Fruit fly (Drosophila melanogaster): Measurements from ENCODE around the gene Ets21C.

Ets21C gene

DNA sequence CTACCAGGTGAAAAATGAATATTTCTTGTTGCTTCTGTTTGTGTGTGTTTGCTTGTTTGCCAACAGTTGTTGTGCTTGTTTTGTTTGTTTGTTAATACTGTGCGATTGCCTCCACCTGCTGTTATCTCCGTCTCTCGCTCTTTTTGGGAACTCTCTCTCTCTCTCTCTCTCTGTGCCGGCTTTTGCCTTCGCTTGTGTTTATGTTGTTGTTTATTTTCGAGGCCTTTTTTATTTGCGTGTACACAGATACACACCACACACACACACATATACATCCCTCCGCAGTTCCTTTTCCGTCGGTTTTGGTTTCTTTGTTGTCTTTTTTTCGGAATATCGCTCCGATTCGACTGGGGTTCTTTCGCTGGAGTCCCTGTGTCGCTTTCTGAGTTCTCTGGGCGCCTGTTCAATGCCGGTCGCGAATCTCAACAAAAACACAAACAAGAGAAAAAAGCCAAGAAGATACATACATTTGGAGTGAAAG is 42.1 kb downstream of the Ets21C start (continued):
- no peak for TF ChIP-seq cad (GFP tag; optimal IDR thresholded peaks at IDR 0.05)
- TF ChIP-seq Atf3 (GFP tag; optimal IDR thresholded peaks at IDR 0.05): peak; percentile 69
- TF ChIP-seq CG10565 (GFP tag; optimal IDR thresholded peaks at IDR 0.05): no peak
- TF ChIP-seq br (optimal IDR thresholded peaks at IDR 0.05): no peak
- TF ChIP-seq Taf1 (GFP tag; IDR thresholded peaks at IDR 0.05): no peak
- TF ChIP-seq Fer3 (tag; optimal IDR thresholded peaks at IDR 0.05): peak; percentile 0
- peak; percentile 40 for TF ChIP-seq CG7786 (GFP tag; optimal IDR thresholded peaks at IDR 0.05)
- TF ChIP-seq HLH3B (GFP tag; IDR thresholded peaks at IDR 0.05): peak; percentile 61; the same call in 1 of the 2 replicates
- TF ChIP-seq da (GFP tag; optimal IDR thresholded peaks at IDR 0.05): peak; percentile 78
- peak; percentile 70; the same call in 1 of the 3 replicates for TF ChIP-seq gce (GFP tag; IDR thresholded peaks at IDR 0.05)
- TF ChIP-seq oc (tag; optimal IDR thresholded peaks at IDR 0.05): peak; percentile 50
- peak; percentile 55 for TF ChIP-seq CG6765 (GFP tag; optimal IDR thresholded peaks at IDR 0.05)
- TF ChIP-seq CG30020 (tag; optimal IDR thresholded peaks at IDR 0.05): no peak
- peak; percentile 92 for TF ChIP-seq CG15479 (GFP tag; optimal IDR thresholded peaks at IDR 0.05)
- peak; percentile 66 for TF ChIP-seq CG12071 (GFP tag; optimal IDR thresholded peaks at IDR 0.05)
- no peak for TF ChIP-seq prd (optimal IDR thresholded peaks at IDR 0.05)
- peak; percentile 54; the same call in 2 of the 3 replicates for TF ChIP-seq prd (GFP tag; IDR thresholded peaks at IDR 0.05)
- TF ChIP-seq Abd-B (GFP tag; optimal IDR thresholded peaks at IDR 0.05): no peak
- TF ChIP-seq CG4854 (GFP tag; optimal IDR thresholded peaks at IDR 0.05): peak; percentile 62
- no peak for TF ChIP-seq CG9215 (GFP tag; IDR thresholded peaks at IDR 0.05)
- TF ChIP-seq CG8281 (tag; optimal IDR thresholded peaks at IDR 0.05): peak; percentile 27
- TF ChIP-seq CG6689 (GFP tag; IDR thresholded peaks at IDR 0.05): no peak
- TF ChIP-seq toy (GFP tag; IDR thresholded peaks at IDR 0.05): no peak
- peak; percentile 75 for TF ChIP-seq Nf-YB (GFP tag; optimal IDR thresholded peaks at IDR 0.05)
- TF ChIP-seq gcm2 (GFP tag; optimal IDR thresholded peaks at IDR 0.05): no peak
- peak; percentile 71 for TF ChIP-seq Nf-YC (tag; optimal IDR thresholded peaks at IDR 0.05)
- TF ChIP-seq repo (GFP tag; optimal IDR thresholded peaks at IDR 0.05): peak; percentile 79
- TF ChIP-seq pho (GFP tag; optimal IDR thresholded peaks at IDR 0.05): no peak
- peak; percentile 71 for TF ChIP-seq CG1529 (GFP tag; optimal IDR thresholded peaks at IDR 0.05)
- peak; percentile 31 for TF ChIP-seq CG8944 (GFP tag; optimal IDR thresholded peaks at IDR 0.05)
- TF ChIP-seq Sox100B (GFP tag; optimal IDR thresholded peaks at IDR 0.05): peak; percentile 65
- peak; percentile 50 for TF ChIP-seq sob (GFP tag; IDR thresholded peaks at IDR 0.05)
- TF ChIP-seq CG8478 (optimal IDR thresholded peaks at IDR 0.05): no peak
- TF ChIP-seq CG10979 (tag; optimal IDR thresholded peaks at IDR 0.05): peak; percentile 68
- peak; percentile 60 for TF ChIP-seq her (GFP tag; optimal IDR thresholded peaks at IDR 0.05)
- TF ChIP-seq Antp (GFP tag; optimal IDR thresholded peaks at IDR 0.05): peak; percentile 47
- peak; percentile 43 for TF ChIP-seq Sox102F (GFP tag; optimal IDR thresholded peaks at IDR 0.05)
- TF ChIP-seq crp (GFP tag; optimal IDR thresholded peaks at IDR 0.05): peak in 1 of 2 experiments; percentile 29
- TF ChIP-seq wek (GFP tag; optimal IDR thresholded peaks at IDR 0.05): peak; percentile 73
- TF ChIP-seq exex (tag; optimal IDR thresholded peaks at IDR 0.05): peak; percentile 24
- no peak for TF ChIP-seq ab (GFP tag; optimal IDR thresholded peaks at IDR 0.05)
- peak; percentile 48 for TF ChIP-seq CG17829 (tag; optimal IDR thresholded peaks at IDR 0.05)
- TF ChIP-seq gro (GFP tag; optimal IDR thresholded peaks at IDR 0.05): peak; percentile 50
- TF ChIP-seq CG17612 (GFP tag; IDR thresholded peaks at IDR 0.05): no peak
- TF ChIP-seq grau (tag; optimal IDR thresholded peaks at IDR 0.05): peak; percentile 44
- peak; percentile 74 to 84 for TF ChIP-seq bsh (GFP tag; optimal IDR thresholded peaks at IDR 0.05)
- no peak for TF ChIP-seq sima (GFP tag; optimal IDR thresholded peaks at IDR 0.05)
- peak; percentile 63 for TF ChIP-seq Fer1 (GFP tag; optimal IDR thresholded peaks at IDR 0.05)
- TF ChIP-seq HLHmδ (GFP tag; optimal IDR thresholded peaks at IDR 0.05): peak; percentile 73
- peak; percentile 54 for TF ChIP-seq zf30C (GFP tag; optimal IDR thresholded peaks at IDR 0.05)
- peak; percentile 79 for TF ChIP-seq CG8089 (GFP tag; optimal IDR thresholded peaks at IDR 0.05)
- peak; percentile 55 for TF ChIP-seq CG17186 (GFP tag; optimal IDR thresholded peaks at IDR 0.05)

Data from whole organism, embryonic.